Fruit fly (Drosophila melanogaster): ENCODE data around the gene syd.

dm6 chr3L:7963549-7963948 is 27.6 kb upstream of the syd start:
- TF ChIP-seq CG8478 (optimal IDR thresholded peaks at IDR 0.05) (no peak), CTCF (optimal IDR thresholded peaks at IDR 0.05) (no peak)
